Worm (Caenorhabditis elegans) whole organism, L4 larva: ENCODE results near the gene D1022.2.
A peak's percentile ranks its signal among the peaks of the same experiment; 100 is the strongest.

ENCODE experiments used
- D1046.2 ChIP-seq: fragments of 200-800 bp; sonication (Bioruptor generic); IDR thresholded peaks from 2 replicates; pipeline ENCODE4 v1.3.6; 2022; ENCODE audit warnings: missing genetic modification characterization, missing compliant biosample characterization
- F26F4.8 ChIP-seq: fragments of 200-800 bp; sonication (Bioruptor generic); conservative IDR thresholded peaks from 2 replicates; pipeline ENCODE4 v1.3.6; 2022; ENCODE audit warnings: missing genetic modification characterization, missing compliant biosample characterization
- F37D6.2 ChIP-seq: sonication (generic microtip); optimal IDR thresholded peaks from 2 replicates; lab custom pipeline; 2016; ENCODE audit warnings: mild to moderate bottlenecking, missing genetic modification characterization, missing compliant biosample characterization
- F49E8.2 ChIP-seq: sonication (generic microtip); optimal IDR thresholded peaks from 2 replicates; lab custom pipeline; 2016; ENCODE audit warnings: missing compliant biosample characterization, mild to moderate bottlenecking, missing genetic modification characterization, borderline replicate concordance
- R02D3.7 ChIP-seq: fragments of 150-350 bp; sonication (generic microtip); optimal IDR thresholded peaks from 3 replicates; lab custom pipeline; 2014; ENCODE audit warnings: missing biosample characterization, missing genetic modification characterization
- Y105C5A.15 ChIP-seq: fragments of 200-800 bp; sonication (Bioruptor generic); IDR thresholded peaks from 2 replicates; pipeline ENCODE4 v1.3.6; 2022; ENCODE audit warnings: missing genetic modification characterization, missing compliant biosample characterization
- Y48G9A.11 ChIP-seq: fragments of 200-800 bp; sonication (Bioruptor generic); IDR thresholded peaks from 2 replicates; pipeline ENCODE4 v1.3.6; 2022; ENCODE audit warnings: missing genetic modification reagents, missing genetic modification characterization, missing compliant biosample characterization
- Y5F2A.4 ChIP-seq: fragments of 200-800 bp; sonication (Bioruptor generic); optimal IDR thresholded peaks from 2 replicates; lab custom pipeline; 2018; ENCODE audit warnings: mild to moderate bottlenecking, missing genetic modification characterization, missing compliant biosample characterization
- ama-1 ChIP-seq: fragments of 150-350 bp; optimal IDR thresholded peaks from 2 replicates; lab custom pipeline; 2014; ENCODE audit warnings: inconsistent platforms, mixed read lengths
- arid-1 ChIP-seq: fragments of 200-800 bp; sonication (Bioruptor generic); conservative IDR thresholded peaks from 2 replicates; pipeline ENCODE4 v1.3.6; 2022; ENCODE audit warnings: missing genetic modification reagents, missing genetic modification characterization, missing compliant biosample characterization
- attf-4 ChIP-seq: sonication (generic microtip); optimal IDR thresholded peaks from 3 replicates; lab custom pipeline; 2017; ENCODE audit warnings: missing biosample characterization, missing genetic modification characterization
- ceh-32 ChIP-seq: sonication (generic microtip); optimal IDR thresholded peaks from 2 replicates; lab custom pipeline; 2016; ENCODE audit warnings: mild to moderate bottlenecking, missing genetic modification characterization, missing compliant biosample characterization; ENCODE audit not compliant: poor library complexity
- ceh-82 ChIP-seq: sonication (generic microtip); optimal IDR thresholded peaks from 2 replicates; lab custom pipeline; 2017; ENCODE audit warnings: missing biosample characterization, missing genetic modification characterization
- cey-2 ChIP-seq: sonication (generic microtip); optimal IDR thresholded peaks from 3 replicates; lab custom pipeline; 2017; ENCODE audit warnings: missing genetic modification characterization, mild to moderate bottlenecking, missing compliant biosample characterization, antibody characterized with exemption, borderline replicate concordance; ENCODE audit not compliant: insufficient read depth
- ctbp-1 ChIP-seq: fragments of 200-800 bp; sonication (Bioruptor generic); IDR thresholded peaks from 2 replicates; pipeline ENCODE4 v1.3.6; 2022; ENCODE audit warnings: missing genetic modification reagents, missing genetic modification characterization, missing compliant biosample characterization
- daf-12 ChIP-seq: fragments of 150-350 bp; optimal IDR thresholded peaks from 2 replicates; lab custom pipeline; 2014; ENCODE audit warnings: missing biosample characterization, missing genetic modification reagents, missing genetic modification characterization
- daf-16 ChIP-seq, 3 experiments: sonication (generic microtip); optimal IDR thresholded peaks; 2 replicates each; lab custom pipeline; 2016 to 2017; ENCODE audit warnings: missing genetic modification characterization in 3 of 3, missing genetic modification reagents in 3 of 3, mild to moderate bottlenecking in 2 of 3, missing compliant biosample characterization in 2 of 3, missing biosample characterization in 1 of 3, moderate library complexity in 1 of 3
- dmd-6 ChIP-seq: fragments of 200-800 bp; sonication (Bioruptor generic); IDR thresholded peaks from 2 replicates; pipeline ENCODE4 v1.3.6; 2022; ENCODE audit warnings: missing genetic modification reagents, missing genetic modification characterization, missing compliant biosample characterization
- dpl-1 ChIP-seq: fragments of 150-350 bp; optimal IDR thresholded peaks from 2 replicates; lab custom pipeline; 2014; ENCODE audit warnings: missing biosample characterization, missing genetic modification reagents, missing genetic modification characterization
- duxl-1 ChIP-seq: sonication (generic microtip); optimal IDR thresholded peaks from 2 replicates; lab custom pipeline; 2016; ENCODE audit warnings: mild to moderate bottlenecking, missing genetic modification characterization, moderate library complexity, missing compliant biosample characterization; ENCODE audit not compliant: poor library complexity
- egl-43 ChIP-seq: fragments of 200-800 bp; sonication (Bioruptor generic); IDR thresholded peaks from 2 replicates; pipeline ENCODE4 v1.3.6; 2022; ENCODE audit warnings: missing genetic modification reagents, missing genetic modification characterization, missing compliant biosample characterization
- lim-7 ChIP-seq: fragments of 200-800 bp; sonication (Bioruptor generic); IDR thresholded peaks from 2 replicates; pipeline ENCODE4 v1.3.6; 2022; ENCODE audit warnings: missing genetic modification characterization, missing compliant biosample characterization
- lin-1 ChIP-seq: fragments of 200-800 bp; sonication (Bioruptor generic); IDR thresholded peaks from 2 replicates; pipeline ENCODE4 v1.3.6; 2022; ENCODE audit warnings: missing genetic modification reagents, missing genetic modification characterization, missing compliant biosample characterization
- lin-13 ChIP-seq: fragments of 150-350 bp; optimal IDR thresholded peaks from 2 replicates; lab custom pipeline; 2014; ENCODE audit warnings: missing biosample characterization, missing genetic modification reagents, missing genetic modification characterization
- lin-15B ChIP-seq: fragments of 150-350 bp; sonication (generic microtip); optimal IDR thresholded peaks from 3 replicates; lab custom pipeline; 2014; ENCODE audit warnings: missing biosample characterization, missing genetic modification characterization
- lin-29 ChIP-seq: fragments of 200-800 bp; sonication (Bioruptor generic); IDR thresholded peaks from 2 replicates; pipeline ENCODE4 v1.3.6; 2022; ENCODE audit warnings: missing genetic modification reagents, missing genetic modification characterization, missing compliant biosample characterization
- lin-39 ChIP-seq: fragments of 150-350 bp; optimal IDR thresholded peaks from 2 replicates; lab custom pipeline; 2014; ENCODE audit warnings: missing biosample characterization, missing genetic modification reagents, missing genetic modification characterization
- lir-3 ChIP-seq: sonication (generic microtip); optimal IDR thresholded peaks from 2 replicates; lab custom pipeline; 2016; ENCODE audit warnings: mild to moderate bottlenecking, missing genetic modification characterization, missing compliant biosample characterization
- lsy-2 ChIP-seq, 2 experiments: fragments of 150-350 bp in 1 of 2; sonication (generic microtip) in 1 of 2; optimal IDR thresholded peaks; 2 replicates each; lab custom pipeline; 2014 to 2017; ENCODE audit warnings: missing biosample characterization in 2 of 2, missing genetic modification characterization in 2 of 2
- mdt-29 ChIP-seq: fragments of 200-800 bp; sonication (Bioruptor generic); IDR thresholded peaks from 2 replicates; pipeline ENCODE4 v1.3.6; 2022; ENCODE audit warnings: missing genetic modification reagents, missing genetic modification characterization, missing compliant biosample characterization
- mep-1 ChIP-seq: fragments of 150-350 bp; sonication (generic microtip); optimal IDR thresholded peaks from 3 replicates; lab custom pipeline; 2014; ENCODE audit warnings: missing biosample characterization, missing genetic modification characterization
- mes-2 ChIP-seq: sonication (generic microtip); optimal IDR thresholded peaks from 2 replicates; lab custom pipeline; 2016; ENCODE audit warnings: missing genotype, mild to moderate bottlenecking, missing genetic modification characterization, missing compliant biosample characterization; ENCODE audit not compliant: poor library complexity, severe bottlenecking
- mxl-3 ChIP-seq: fragments of 200-800 bp; sonication (Bioruptor generic); optimal IDR thresholded peaks from 2 replicates; lab custom pipeline; 2018; ENCODE audit warnings: mild to moderate bottlenecking, missing genetic modification characterization, missing compliant biosample characterization
- nhr-10 ChIP-seq: fragments of 150-350 bp; optimal IDR thresholded peaks from 2 replicates; lab custom pipeline; 2014; ENCODE audit warnings: missing biosample characterization, missing genetic modification characterization
- nhr-102 ChIP-seq: sonication (generic microtip); optimal IDR thresholded peaks from 2 replicates; lab custom pipeline; 2016; ENCODE audit warnings: mild to moderate bottlenecking, missing genetic modification characterization, moderate library complexity, missing compliant biosample characterization
- nhr-11 ChIP-seq: fragments of 150-350 bp; optimal IDR thresholded peaks from 2 replicates; lab custom pipeline; 2014; ENCODE audit warnings: missing biosample characterization, missing genetic modification characterization
- nhr-237 ChIP-seq: sonication (generic microtip); optimal IDR thresholded peaks from 2 replicates; lab custom pipeline; 2017; ENCODE audit warnings: missing biosample characterization, missing genetic modification characterization
- nhr-6 ChIP-seq: fragments of 150-350 bp; optimal IDR thresholded peaks from 2 replicates; lab custom pipeline; 2014; ENCODE audit warnings: missing biosample characterization, missing genetic modification characterization
- php-3 ChIP-seq: fragments of 200-800 bp; sonication (Bioruptor generic); IDR thresholded peaks from 2 replicates; pipeline ENCODE4 v1.3.6; 2022; ENCODE audit warnings: missing genetic modification reagents, missing genetic modification characterization, missing compliant biosample characterization
- rbr-2 ChIP-seq: sonication (generic microtip); optimal IDR thresholded peaks from 2 replicates; lab custom pipeline; 2016; ENCODE audit warnings: missing genotype, missing genetic modification characterization, missing compliant biosample characterization
- set-16 ChIP-seq: fragments of 200-800 bp; sonication (Bioruptor generic); IDR thresholded peaks from 2 replicates; pipeline ENCODE4 v1.3.6; 2022; ENCODE audit warnings: missing genetic modification reagents, missing genetic modification characterization, missing compliant biosample characterization
- skn-1 ChIP-seq: fragments of 150-350 bp; optimal IDR thresholded peaks from 2 replicates; lab custom pipeline; 2014; ENCODE audit warnings: missing biosample characterization, missing genetic modification characterization
- tra-1 ChIP-seq: fragments of 200-800 bp; sonication (Bioruptor generic); IDR thresholded peaks from 2 replicates; pipeline ENCODE4 v1.3.6; 2022; ENCODE audit warnings: missing genetic modification reagents, missing genetic modification characterization, missing compliant biosample characterization
- unc-62 ChIP-seq, 3 experiments: fragments of 150-350 bp in 1 of 3; sonication (generic microtip); optimal IDR thresholded peaks in 2 of 3; peaks in 1 of 3; 1 replicate in 1 of 3; 2 replicates in 2 of 3; lab custom pipeline; 2014 to 2017; ENCODE audit warnings: missing biosample characterization in 3 of 3, missing genetic modification characterization in 3 of 3, missing genetic modification reagents in 3 of 3, missing genotype in 1 of 3
- zfp-2 ChIP-seq: sonication (generic microtip); optimal IDR thresholded peaks from 2 replicates; lab custom pipeline; 2016; ENCODE audit warnings: mild to moderate bottlenecking, missing genetic modification characterization, missing compliant biosample characterization
- zfp-3 ChIP-seq: fragments of 200-800 bp; sonication (Bioruptor generic); conservative IDR thresholded peaks from 2 replicates; pipeline ENCODE4 v1.3.6; 2022; ENCODE audit warnings: missing genetic modification reagents, missing genetic modification characterization, missing compliant biosample characterization
- zip-11 ChIP-seq: fragments of 200-800 bp; sonication (Bioruptor generic); IDR thresholded peaks from 2 replicates; pipeline ENCODE4 v1.3.6; 2022; ENCODE audit warnings: missing genetic modification characterization, missing compliant biosample characterization
- zip-2 ChIP-seq: fragments of 150-350 bp; optimal IDR thresholded peaks from 2 replicates; lab custom pipeline; 2014; ENCODE audit warnings: missing biosample characterization, missing genetic modification characterization
- ztf-11 ChIP-seq: fragments of 150-350 bp; optimal IDR thresholded peaks from 2 replicates; lab custom pipeline; 2014; ENCODE audit warnings: missing biosample characterization, missing genetic modification characterization

D1022.2 gene

DNA sequence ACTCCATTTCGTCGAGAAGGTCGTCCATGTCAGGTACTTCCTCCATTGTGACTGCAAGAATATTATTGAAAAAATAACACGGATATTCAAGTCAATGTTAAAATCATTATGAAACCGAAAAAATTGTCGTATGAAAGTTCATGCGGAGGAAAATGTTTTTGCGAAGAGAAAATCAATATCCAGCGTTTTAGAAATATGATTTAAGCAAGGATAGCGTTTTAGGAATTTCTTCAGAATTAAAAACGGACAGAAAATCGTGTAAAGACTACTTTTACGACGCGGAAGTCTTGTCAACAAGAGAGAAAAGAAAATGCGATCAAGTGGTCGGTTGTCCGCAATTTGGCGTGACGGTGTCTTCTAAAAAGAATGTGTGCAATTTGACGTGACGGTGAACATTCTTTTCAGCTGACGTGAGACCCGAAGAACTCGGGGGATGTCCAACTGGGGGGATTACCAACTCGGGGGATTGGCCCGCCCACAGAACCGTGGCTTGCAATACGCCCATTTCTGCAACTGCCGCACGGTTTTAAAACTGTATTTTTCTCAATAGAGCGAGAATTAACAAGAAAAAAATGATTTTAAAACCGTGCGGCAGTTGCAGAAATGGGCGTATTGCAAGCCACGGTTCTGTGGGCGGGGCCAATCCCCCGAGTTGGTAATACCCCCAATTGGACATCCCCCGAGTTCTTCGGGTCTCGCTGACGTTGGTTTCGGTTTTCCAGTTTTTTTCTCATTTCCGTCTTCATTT, 19.4 kb downstream of the D1022.2 start, which contains the start of the genes aka-1 and ubc-6 (continued):
- TF ChIP-seq D1046.2 (GFP tag; lab: Robert Waterston, UW): peak; percentile 94
- no peak for TF ChIP-seq skn-1
- TF ChIP-seq ztf-11 (tag; lab: Kevin White, UChicago): no peak
- TF ChIP-seq arid-1 (GFP tag; lab: Robert Waterston, UW): peak; percentile 95
- TF ChIP-seq mes-2: peak; percentile 78
- peak; percentile 95 for TF ChIP-seq egl-43 (GFP tag; lab: Robert Waterston, UW)
- TF ChIP-seq F49E8.2 (tag; lab: Kevin White, UChicago): peak; percentile 78
- TF ChIP-seq rbr-2: peak; percentile 93
- TF ChIP-seq zfp-3 (GFP tag; lab: Robert Waterston, UW): peak; percentile 81
- TF ChIP-seq lin-1 (GFP tag; lab: Robert Waterston, UW): peak; percentile 87
- TF ChIP-seq lin-39 (tag; lab: Kevin White, UChicago): no peak
- TF ChIP-seq R02D3.7 (tag; lab: Kevin White, UChicago): no peak
- peak in 1 of 2 experiments; percentile 90 for TF ChIP-seq unc-62 (GFP tag; optimal IDR thresholded peaks at IDR 0.05 in 1 of 2; lab: Kevin White, UChicago)
- no peak for TF ChIP-seq unc-62 (tag; optimal IDR thresholded peaks at IDR 0.05; lab: Kevin White, UChicago)
- TF ChIP-seq Y105C5A.15 (GFP tag; lab: Robert Waterston, UW): peak; percentile 68; the same call in 1 of the 2 replicates
- TF ChIP-seq nhr-6 (tag; lab: Kevin White, UChicago): peak; percentile 22
- TF ChIP-seq set-16 (GFP tag; lab: Robert Waterston, UW): peak; percentile 73
- TF ChIP-seq tra-1 (GFP tag; lab: Robert Waterston, UW): peak; percentile 96
- peak; percentile 70 for TF ChIP-seq lim-7 (GFP tag; lab: Robert Waterston, UW)
- TF ChIP-seq duxl-1 (tag; lab: Kevin White, UChicago): peak; percentile 49
- peak; percentile 72 for TF ChIP-seq nhr-11 (tag; lab: Kevin White, UChicago)
- TF ChIP-seq lin-13 (GFP tag; lab: Kevin White, UChicago): peak; percentile 75
- no peak for TF ChIP-seq ceh-32 (tag; lab: Kevin White, UChicago)
- peak; percentile 90 for TF ChIP-seq Y48G9A.11 (GFP tag; lab: Robert Waterston, UW)
- peak; percentile 89 for TF ChIP-seq nhr-102 (tag; lab: Kevin White, UChicago)
- TF ChIP-seq daf-12: no peak
- TF ChIP-seq ceh-82: no peak
- TF ChIP-seq mep-1 (tag; lab: Kevin White, UChicago): peak; percentile 93
- no peak for TF ChIP-seq zip-11
- peak; percentile 80 for TF ChIP-seq lin-29 (GFP tag; lab: Robert Waterston, UW)
- peak; percentile 94 for TF ChIP-seq dmd-6 (GFP tag; lab: Robert Waterston, UW)
- peak; percentile 83 for TF ChIP-seq mxl-3 (GFP tag; lab: Kevin White, UChicago)
- peak; percentile 63 for TF ChIP-seq dpl-1 (GFP tag; lab: Kevin White, UChicago)
- TF ChIP-seq php-3 (GFP tag; lab: Robert Waterston, UW): peak; percentile 84
- peak; percentile 90 for TF ChIP-seq mdt-29 (GFP tag; lab: Robert Waterston, UW)
- no peak for TF ChIP-seq cey-2 (tag; lab: Kevin White, UChicago)
- peak; percentile 78 for TF ChIP-seq F37D6.2 (tag; lab: Kevin White, UChicago)
- no peak for TF ChIP-seq F26F4.8
- TF ChIP-seq lin-15B (tag; lab: Kevin White, UChicago): no peak
- TF ChIP-seq ctbp-1 (GFP tag; lab: Robert Waterston, UW): peak; percentile 95
- TF ChIP-seq nhr-10 (tag; lab: Kevin White, UChicago): peak; percentile 56
- TF ChIP-seq daf-16 (GFP tag; optimal IDR thresholded peaks at IDR 0.05; lab: Kevin White, UChicago): peak; percentile 28 to 67
- TF ChIP-seq daf-16 (tag; optimal IDR thresholded peaks at IDR 0.05; lab: Kevin White, UChicago): no peak
- peak; percentile 72 to 86 for TF ChIP-seq lsy-2 (tag; optimal IDR thresholded peaks at IDR 0.05; lab: Kevin White, UChicago)
- TF ChIP-seq zfp-2 (tag; lab: Kevin White, UChicago): peak; percentile 60
- no peak for TF ChIP-seq nhr-237 (tag; lab: Kevin White, UChicago)
- peak; percentile 23 for TF ChIP-seq zip-2 (tag; lab: Kevin White, UChicago)
- TF ChIP-seq lir-3: no peak
- TF ChIP-seq attf-4 (tag; lab: Kevin White, UChicago): no peak
- peak; percentile 35 for TF ChIP-seq Y5F2A.4
- no peak for TF ChIP-seq ama-1 (lab: Kevin White, UChicago)
